Worm (Caenorhabditis elegans) whole organism, midembryonic: ENCODE measurements around the gene R148.7.

Experiments used
- flt-1 ChIP-seq: fragments of 200-800 bp; sonication (Bioruptor generic); IDR thresholded peaks from 2 replicates; pipeline ENCODE4 v1.3.6; 2022; ENCODE audit warnings: missing genetic modification characterization, missing compliant biosample characterization
- klf-2 ChIP-seq: fragments of 200-800 bp; sonication (Bioruptor generic); conservative IDR thresholded peaks from 2 replicates; pipeline ENCODE4 v1.3.6; 2022; ENCODE audit warnings: missing genetic modification reagents, missing genetic modification characterization, missing compliant biosample characterization
- med-1 ChIP-seq: sonication (generic microtip); optimal IDR thresholded peaks from 2 replicates; lab custom pipeline; 2017; ENCODE audit warnings: missing genetic modification characterization, mild to moderate bottlenecking, missing compliant biosample characterization, antibody characterized with exemption, missing genetic modification reagents; ENCODE audit not compliant: insufficient read depth
- ref-1 ChIP-seq: fragments of 200-800 bp; sonication (Bioruptor generic); conservative IDR thresholded peaks from 2 replicates; pipeline ENCODE4 v1.3.6; 2022; ENCODE audit warnings: missing genetic modification reagents, missing genetic modification characterization, missing compliant biosample characterization
- tab-1 ChIP-seq: fragments of 200-800 bp; sonication (Bioruptor generic); IDR thresholded peaks from 2 replicates; pipeline ENCODE4 v1.3.6; 2022; ENCODE audit warnings: missing genetic modification characterization, missing compliant biosample characterization
- ztf-23 ChIP-seq: fragments of 200-800 bp; sonication (Bioruptor generic); IDR thresholded peaks from 2 replicates; pipeline ENCODE4 v1.3.6; 2022; ENCODE audit warnings: missing genetic modification reagents, missing genetic modification characterization, missing compliant biosample characterization
- ztf-29 ChIP-seq: fragments of 200-800 bp; sonication (Bioruptor generic); IDR thresholded peaks from 2 replicates; pipeline ENCODE4 v1.3.6; 2022; ENCODE audit warnings: missing genetic modification reagents, missing genetic modification characterization, missing compliant biosample characterization

DNA sequence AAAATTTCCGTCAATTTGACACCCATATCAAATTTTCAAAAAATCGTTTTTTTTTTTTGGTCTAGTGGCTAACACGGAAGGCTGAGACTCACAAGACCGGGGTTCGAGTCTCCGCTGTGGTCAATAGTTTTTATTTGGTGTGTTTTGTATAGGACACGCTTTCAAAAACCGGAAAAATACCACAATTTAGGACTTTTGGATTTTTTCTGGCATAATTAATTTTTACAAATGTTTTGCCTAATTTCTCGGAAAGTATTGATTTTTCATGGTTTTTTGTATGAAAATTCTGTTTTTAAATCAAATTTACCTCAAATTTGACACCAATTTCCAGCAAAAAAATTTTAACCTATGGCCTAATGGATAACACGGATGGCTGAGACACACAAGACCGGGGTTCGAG, 12.2 kb downstream of the R148.7 start, which contains the start of gene mks-1:
- TF ChIP-seq ztf-29 (GFP tag; lab: Robert Waterston, UW) (no peak), flt-1 (no peak), klf-2 (GFP tag; lab: Robert Waterston, UW) (no peak), tab-1 (GFP tag; lab: Robert Waterston, UW) (no peak), ref-1 (GFP tag; lab: Robert Waterston, UW) (no peak), ztf-23 (GFP tag; lab: Robert Waterston, UW) (no peak), med-1 (GFP tag; lab: Kevin White, UChicago) (no peak)
